Fruit fly (Drosophila melanogaster) Kc167 (cell line): ENCODE results near the gene CG32797.

ENCODE experiments used
- Sin3A ChIP-seq: fragments of >200 bp; optimal IDR thresholded peaks from 2 replicates; lab custom pipeline; 2018; ENCODE audit warnings: missing external identifiers
- insv ChIP-seq: fragments of >200 bp; optimal IDR thresholded peaks from 3 replicates; lab custom pipeline; 2018; ENCODE audit warnings: missing external identifiers
- psq ChIP-seq: fragments of >200 bp; optimal IDR thresholded peaks from 2 replicates; lab custom pipeline; 2017; ENCODE audit warnings: missing external identifiers

dm6 chrX:2457863-2458458 lies 32.3 kb upstream of the CG32797 start:
- no peak for TF ChIP-seq psq (lab: Kevin White, UChicago)
- TF ChIP-seq Sin3A (lab: Kevin White, UChicago), result no peak
- no peak for TF ChIP-seq insv (lab: Kevin White, UChicago)
